Fruit fly (Drosophila melanogaster): Measurements from ENCODE around the gene IKKbeta.
A peak's percentile ranks its signal among the peaks of the same experiment; 100 is the strongest.

DNA sequence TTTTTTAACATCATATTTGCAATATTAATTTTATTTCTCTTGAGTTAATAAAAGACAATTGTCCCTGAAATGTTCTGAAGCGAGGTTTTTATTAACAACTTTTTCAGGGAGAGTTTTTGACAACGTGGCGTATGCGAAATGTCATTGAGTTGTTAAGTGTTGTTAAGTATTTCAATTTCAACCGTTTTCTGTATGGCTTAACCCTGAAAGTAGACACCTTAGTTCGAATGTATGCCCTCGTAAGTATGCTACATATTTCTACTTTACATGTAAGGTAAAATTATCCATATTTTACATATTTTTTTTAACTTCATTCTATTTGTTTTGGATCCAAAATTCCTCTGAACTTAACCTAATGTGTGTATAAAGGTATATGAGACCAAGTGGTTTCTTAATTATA is 45.2 kb downstream of the IKKbeta start:
- TF ChIP-seq vri (GFP tag; optimal IDR thresholded peaks at IDR 0.05) (peak; percentile 3), salr (GFP tag; optimal IDR thresholded peaks at IDR 0.05) (no peak), fkh (GFP tag; optimal IDR thresholded peaks at IDR 0.05) (peak; percentile 84), Met (GFP tag; optimal IDR thresholded peaks at IDR 0.05) (no peak), Gug (GFP tag; IDR thresholded peaks at IDR 0.05) (no peak), dac (GFP tag; optimal IDR thresholded peaks at IDR 0.05) (no peak), CG11902 (GFP tag; optimal IDR thresholded peaks at IDR 0.05) (no peak), Sox102F (GFP tag; optimal IDR thresholded peaks at IDR 0.05) (no peak)
